Worm (Caenorhabditis elegans) whole organism, L2 larva: ENCODE results near the gene srt-65.

Experiments
- F13H6.1 ChIP-seq: sonication (generic microtip); optimal IDR thresholded peaks from 2 replicates; lab custom pipeline; 2016; ENCODE audit warnings: missing genetic modification characterization, missing compliant biosample characterization
- Y55F3AM.14 ChIP-seq: fragments of 200-800 bp; sonication (Bioruptor generic); optimal IDR thresholded peaks from 2 replicates; lab custom pipeline; 2018; ENCODE audit warnings: mild to moderate bottlenecking, missing genetic modification characterization, missing compliant biosample characterization
- ZK546.5 ChIP-seq: sonication (generic microtip); optimal IDR thresholded peaks from 2 replicates; lab custom pipeline; 2017; ENCODE audit warnings: missing biosample characterization, missing genetic modification characterization
- alr-1 ChIP-seq: fragments of 150-350 bp; optimal IDR thresholded peaks from 2 replicates; lab custom pipeline; 2014; ENCODE audit warnings: missing biosample characterization, missing genetic modification characterization
- aly-2 ChIP-seq: fragments of 150-350 bp; optimal IDR thresholded peaks from 2 replicates; lab custom pipeline; 2014; ENCODE audit warnings: missing biosample characterization, missing genetic modification characterization
- blmp-1 ChIP-seq: sonication (generic microtip); optimal IDR thresholded peaks from 2 replicates; lab custom pipeline; 2017; ENCODE audit warnings: missing genetic modification characterization, mild to moderate bottlenecking, missing compliant biosample characterization, antibody characterized with exemption, moderate library complexity; ENCODE audit not compliant: insufficient read depth
- dmd-4 ChIP-seq: sonication (generic microtip); optimal IDR thresholded peaks from 2 replicates; lab custom pipeline; 2017; ENCODE audit warnings: missing biosample characterization, missing genetic modification characterization
- egl-27 ChIP-seq: sonication (generic microtip); optimal IDR thresholded peaks from 3 replicates; lab custom pipeline; 2017; ENCODE audit warnings: missing biosample characterization, missing genetic modification reagents, missing genetic modification characterization
- fos-1 ChIP-seq: fragments of 150-350 bp; optimal IDR thresholded peaks from 2 replicates; lab custom pipeline; 2014; ENCODE audit warnings: missing biosample characterization, missing genetic modification characterization
- gmeb-1 ChIP-seq: fragments of 150-350 bp; optimal IDR thresholded peaks from 2 replicates; lab custom pipeline; 2014; ENCODE audit warnings: missing biosample characterization, missing genetic modification characterization
- lin-11 ChIP-seq: fragments of 150-350 bp; sonication (generic microtip); optimal IDR thresholded peaks from 2 replicates; lab custom pipeline; 2014; ENCODE audit warnings: missing biosample characterization, missing genetic modification characterization, inconsistent platforms, mixed read lengths
- lin-13 ChIP-seq: fragments of 150-350 bp; optimal IDR thresholded peaks from 2 replicates; lab custom pipeline; 2014; ENCODE audit warnings: missing biosample characterization, missing genetic modification reagents, missing genetic modification characterization
- lsy-2 ChIP-seq, 2 experiments: fragments of 150-350 bp in 1 of 2; sonication (generic microtip) in 1 of 2; optimal IDR thresholded peaks; 2 replicates each; lab custom pipeline; 2014 to 2017; ENCODE audit warnings: missing biosample characterization in 2 of 2, missing genetic modification characterization in 2 of 2
- mbf-1 ChIP-seq: sonication (generic microtip); optimal IDR thresholded peaks from 2 replicates; lab custom pipeline; 2017; ENCODE audit warnings: missing biosample characterization, missing genetic modification characterization
- nhr-10 ChIP-seq: sonication (generic microtip); optimal IDR thresholded peaks from 2 replicates; lab custom pipeline; 2017; ENCODE audit warnings: missing biosample characterization, missing genetic modification characterization
- nhr-11 ChIP-seq: fragments of 150-350 bp; optimal IDR thresholded peaks from 2 replicates; lab custom pipeline; 2014; ENCODE audit warnings: missing biosample characterization, missing genetic modification characterization
- nhr-12 ChIP-seq: fragments of 150-350 bp; optimal IDR thresholded peaks from 2 replicates; lab custom pipeline; 2014; ENCODE audit warnings: missing biosample characterization, missing genetic modification characterization
- nhr-129 ChIP-seq: fragments of 150-350 bp; optimal IDR thresholded peaks from 2 replicates; lab custom pipeline; 2014; ENCODE audit warnings: missing biosample characterization, missing genetic modification characterization
- nhr-23 ChIP-seq: fragments of 150-350 bp; optimal IDR thresholded peaks from 2 replicates; lab custom pipeline; 2014; ENCODE audit warnings: missing biosample characterization, missing genetic modification reagents, missing genetic modification characterization
- nhr-237 ChIP-seq: fragments of 150-350 bp; optimal IDR thresholded peaks from 2 replicates; lab custom pipeline; 2014; ENCODE audit warnings: missing biosample characterization, missing genetic modification characterization
- nhr-25 ChIP-seq: fragments of 150-350 bp; sonication (generic microtip); optimal IDR thresholded peaks from 3 replicates; lab custom pipeline; 2014; ENCODE audit warnings: missing biosample characterization, missing genetic modification characterization
- nhr-6 ChIP-seq: fragments of 150-350 bp; optimal IDR thresholded peaks from 2 replicates; lab custom pipeline; 2014; ENCODE audit warnings: missing biosample characterization, missing genetic modification characterization
- peb-1 ChIP-seq: fragments of 150-350 bp; optimal IDR thresholded peaks from 2 replicates; lab custom pipeline; 2014; ENCODE audit warnings: missing biosample characterization, missing genetic modification characterization
- skn-1 ChIP-seq: sonication (generic microtip); optimal IDR thresholded peaks from 2 replicates; lab custom pipeline; 2017; ENCODE audit warnings: missing biosample characterization, missing genetic modification characterization
- sma-3 ChIP-seq: sonication (generic microtip); optimal IDR thresholded peaks from 2 replicates; lab custom pipeline; 2016; ENCODE audit warnings: missing genetic modification reagents, missing genetic modification characterization, missing compliant biosample characterization
- sma-9 ChIP-seq, 2 experiments: fragments of 150-350 bp in 1 of 2; sonication (generic microtip) in 1 of 2; optimal IDR thresholded peaks; 2 replicates each; lab custom pipeline; 2014 to 2016; ENCODE audit warnings: missing genetic modification characterization in 2 of 2, mild to moderate bottlenecking in 1 of 2, missing biosample characterization in 1 of 2, missing compliant biosample characterization in 1 of 2, missing genetic modification reagents in 1 of 2, moderate library complexity in 1 of 2
- snpc-4 ChIP-seq: fragments of 150-350 bp; optimal IDR thresholded peaks from 2 replicates; lab custom pipeline; 2014; ENCODE audit warnings: missing biosample characterization, missing genetic modification characterization
- unc-39 ChIP-seq: fragments of 150-350 bp; optimal IDR thresholded peaks from 2 replicates; lab custom pipeline; 2014; ENCODE audit warnings: missing biosample characterization, missing genetic modification characterization
- unc-55 ChIP-seq: fragments of 150-350 bp; sonication (generic microtip); optimal IDR thresholded peaks from 3 replicates; lab custom pipeline; 2014; ENCODE audit warnings: missing biosample characterization, missing genetic modification reagents, missing genetic modification characterization
- ztf-1 ChIP-seq: fragments of 200-800 bp; sonication (Bioruptor generic); conservative IDR thresholded peaks from 2 replicates; pipeline ENCODE4 v1.3.6; 2022; ENCODE audit warnings: missing genetic modification characterization, missing compliant biosample characterization
- ztf-11 ChIP-seq: sonication (generic microtip); optimal IDR thresholded peaks from 2 replicates; lab custom pipeline; 2017; ENCODE audit warnings: missing biosample characterization, missing genetic modification characterization
- ztf-4 ChIP-seq: fragments of 150-350 bp; optimal IDR thresholded peaks from 2 replicates; lab custom pipeline; 2014; ENCODE audit warnings: missing biosample characterization, missing genetic modification characterization

Gene srt-65

ce11 chrV:5181612-5182011, 8.9 kb upstream of the srt-65 start, which contains the start of gene C03A7.2:
C03A7.2 (plus strand) TSS chrV:5181912.
- TF ChIP-seq fos-1 (tag; lab: Kevin White, UChicago) (no peak), nhr-129 (tag; lab: Kevin White, UChicago) (no peak), nhr-12 (no peak), peb-1 (no peak), lin-11 (tag; lab: Kevin White, UChicago) (no peak), ztf-1 (GFP tag; lab: Robert Waterston, UW) (no peak), mbf-1 (tag; lab: Kevin White, UChicago) (no peak), sma-3 (GFP tag; lab: Kevin White, UChicago) (no peak), lsy-2 (tag; optimal IDR thresholded peaks at IDR 0.05; lab: Kevin White, UChicago) (no peak), unc-55 (GFP tag; lab: Kevin White, UChicago) (no peak), aly-2 (tag; lab: Kevin White, UChicago) (no peak)

DNA sequence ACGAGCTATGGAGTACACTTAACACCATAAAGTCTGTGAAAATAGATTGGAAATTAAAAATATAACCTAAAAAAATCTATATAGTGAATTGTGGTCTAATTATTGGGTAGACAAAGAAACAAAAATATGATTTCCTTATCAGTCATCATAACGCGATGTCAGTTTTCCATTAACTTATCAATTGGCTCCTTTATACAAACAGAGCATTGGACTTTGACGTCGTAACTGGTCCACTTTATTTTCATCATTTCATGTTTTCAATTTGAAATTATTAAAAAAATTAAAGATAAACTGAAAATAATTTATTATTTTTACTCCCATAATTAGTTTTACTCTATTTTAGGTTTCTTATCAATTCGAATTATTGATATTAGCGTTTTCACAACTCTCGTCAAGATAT, 5.3 kb upstream of the srt-65 start:
- TF ChIP-seq F13H6.1 (tag; lab: Kevin White, UChicago) (no peak), ZK546.5 (no peak), aly-2 (tag; lab: Kevin White, UChicago) (no peak), lin-13 (GFP tag; lab: Kevin White, UChicago) (no peak), nhr-237 (tag; lab: Kevin White, UChicago) (no peak), ztf-4 (tag; lab: Kevin White, UChicago) (no peak), nhr-25 (tag; lab: Kevin White, UChicago) (no peak), nhr-23 (tag; lab: Kevin White, UChicago) (no peak), ztf-11 (tag; lab: Kevin White, UChicago) (no peak), dmd-4 (tag; lab: Kevin White, UChicago) (no peak), unc-39 (tag; lab: Kevin White, UChicago) (no peak)

DNA sequence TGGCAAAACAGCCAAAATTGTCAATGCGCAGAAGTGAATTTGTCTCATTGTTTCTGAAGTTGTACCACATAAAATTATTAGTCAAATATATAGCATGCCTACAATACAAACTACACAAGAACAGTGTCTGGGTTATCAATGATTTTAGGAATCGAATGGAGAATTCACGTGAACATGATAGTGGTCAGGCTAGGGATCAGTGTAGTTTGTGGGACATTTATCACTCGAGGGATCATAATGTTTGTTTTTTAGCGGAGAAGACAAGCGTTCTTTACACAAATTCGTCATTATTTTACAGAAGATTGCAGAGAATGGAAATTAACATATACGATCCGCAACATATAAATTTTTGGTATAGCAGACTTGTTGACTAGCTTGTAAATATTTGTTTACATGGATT, 4.5 kb upstream of the srt-65 start, which contains the start of gene ugt-51:
Gene ugt-51 (minus strand): TSS at position 101 of the 400 bp plus-strand sequence.
- TF ChIP-seq lin-13 (GFP tag; lab: Kevin White, UChicago): no peak
- TF ChIP-seq egl-27 (tag; lab: Kevin White, UChicago): no peak
- TF ChIP-seq ztf-4 (tag; lab: Kevin White, UChicago): no peak

- TF ChIP-seq gmeb-1 (tag; lab: Kevin White, UChicago): no peak
- no peak for TF ChIP-seq nhr-23 (tag; lab: Kevin White, UChicago)
- no peak for TF ChIP-seq Y55F3AM.14 (GFP tag; lab: Kevin White, UChicago)
- no peak for TF ChIP-seq sma-9 (GFP tag; optimal IDR thresholded peaks at IDR 0.05; lab: Kevin White, UChicago)
- no peak for TF ChIP-seq sma-9 (tag; optimal IDR thresholded peaks at IDR 0.05; lab: Kevin White, UChicago)
- no peak for TF ChIP-seq nhr-237 (tag; lab: Kevin White, UChicago)
- no peak for TF ChIP-seq nhr-11
- no peak for TF ChIP-seq ztf-1 (GFP tag; lab: Robert Waterston, UW)
- TF ChIP-seq peb-1: no peak
Observed at ce11 chrV:5169586-5169985, 3.1 kb downstream of the srt-65 start, which contains the start of gene srt-64. srt-64 (minus strand) TSS chrV:5169686.

DNA sequence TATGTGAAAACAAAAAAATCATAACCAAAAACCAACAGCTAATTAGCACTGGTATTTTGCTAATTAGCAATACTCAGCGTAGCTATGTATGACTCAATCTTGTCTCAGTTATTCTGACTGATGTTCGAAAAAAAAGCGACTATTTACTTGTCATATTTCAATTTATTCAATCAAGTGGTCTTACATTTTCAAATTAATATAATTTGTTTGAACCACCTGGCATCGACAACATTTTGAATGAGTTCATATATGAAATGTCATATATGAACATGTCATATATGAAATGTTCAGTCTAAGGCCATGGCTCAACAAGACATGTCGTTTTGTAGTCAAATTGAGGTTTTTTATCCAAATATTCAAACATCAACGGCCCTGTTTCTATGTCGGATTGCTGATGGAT, 7.3 kb downstream of the srt-65 start, which contains the start of gene srw-140:
Gene srw-140 (plus strand): TSS at position 301 of the 400 bp plus-strand sequence.
- TF ChIP-seq gmeb-1 (tag; lab: Kevin White, UChicago): no peak
- no peak for TF ChIP-seq nhr-23 (tag; lab: Kevin White, UChicago)

ce11 chrV:5164682-5165081, 8.1 kb downstream of the srt-65 start, which contains the start of gene abu-7:
abu-7 (minus strand) TSS chrV:5164782.
- no peak for TF ChIP-seq nhr-6
- TF ChIP-seq ztf-1 (GFP tag; lab: Robert Waterston, UW): no peak
- no peak for TF ChIP-seq alr-1 (tag; lab: Kevin White, UChicago)
- TF ChIP-seq lin-11 (tag; lab: Kevin White, UChicago): no peak
- TF ChIP-seq aly-2 (tag; lab: Kevin White, UChicago): no peak
- TF ChIP-seq skn-1 (tag; lab: Kevin White, UChicago): no peak
- no peak for TF ChIP-seq nhr-11
- TF ChIP-seq ztf-11 (tag; lab: Kevin White, UChicago): no peak
- no peak for TF ChIP-seq nhr-10 (tag; lab: Kevin White, UChicago)
- no peak for TF ChIP-seq sma-9 (GFP tag; optimal IDR thresholded peaks at IDR 0.05; lab: Kevin White, UChicago)
- TF ChIP-seq sma-9 (tag; optimal IDR thresholded peaks at IDR 0.05; lab: Kevin White, UChicago): no peak
- no peak for TF ChIP-seq blmp-1 (tag; lab: Kevin White, UChicago)
- no peak for TF ChIP-seq snpc-4 (tag; lab: Kevin White, UChicago)
- no peak for TF ChIP-seq fos-1 (tag; lab: Kevin White, UChicago)
